Fruit fly (Drosophila melanogaster): ENCODE measurements around the gene CG1722.
A peak's percentile ranks its signal among the peaks of the same experiment; 100 is the strongest.

Gene CG1722

dm6 chrX:21241796-21242208, 9.1 kb downstream of the CG1722 start (continued):
- TF ChIP-seq ERR (GFP tag; optimal IDR thresholded peaks at IDR 0.05): peak; percentile 24
- TF ChIP-seq Side (GFP tag; optimal IDR thresholded peaks at IDR 0.05): no peak
- no peak for TF ChIP-seq gce (GFP tag; IDR thresholded peaks at IDR 0.05)
- peak; percentile 58 for TF ChIP-seq CG10209 (GFP tag; optimal IDR thresholded peaks at IDR 0.05)
- TF ChIP-seq dan (GFP tag; IDR thresholded peaks at IDR 0.05): no peak
- TF ChIP-seq org-1 (GFP tag; optimal IDR thresholded peaks at IDR 0.05): peak; percentile 67
- no peak for TF ChIP-seq cas (GFP tag; IDR thresholded peaks at IDR 0.05)
- TF ChIP-seq ems (GFP tag; optimal IDR thresholded peaks at IDR 0.05): no peak
- peak; percentile 47 for TF ChIP-seq jumu (GFP tag; optimal IDR thresholded peaks at IDR 0.05)
- peak; percentile 19 to 38 for TF ChIP-seq Hr51 (GFP tag; optimal IDR thresholded peaks at IDR 0.05)
- no peak for TF ChIP-seq MESR4 (GFP tag; optimal IDR thresholded peaks at IDR 0.05)
- no peak for TF ChIP-seq pfk (GFP tag; optimal IDR thresholded peaks at IDR 0.05)
- no peak for TF ChIP-seq CG6654 (GFP tag; optimal IDR thresholded peaks at IDR 0.05)
- TF ChIP-seq CG6272 (GFP tag; IDR thresholded peaks at IDR 0.05): no peak
- TF ChIP-seq CG11456 (GFP tag; IDR thresholded peaks at IDR 0.05): no peak
- no peak for TF ChIP-seq ranshi (GFP tag; IDR thresholded peaks at IDR 0.05)
- no peak for TF ChIP-seq lbe (GFP tag; optimal IDR thresholded peaks at IDR 0.05)
- TF ChIP-seq CG1233 (GFP tag; optimal IDR thresholded peaks at IDR 0.05): peak; percentile 32
- TF ChIP-seq Ptx1 (GFP tag; IDR thresholded peaks at IDR 0.05): no peak; the same call in 1 of the 2 replicates
- no peak for TF ChIP-seq CG8089 (GFP tag; optimal IDR thresholded peaks at IDR 0.05)
- TF ChIP-seq CG31388 (GFP tag; optimal IDR thresholded peaks at IDR 0.05): no peak
- peak; percentile 66 for TF ChIP-seq dmrt11E (tag; optimal IDR thresholded peaks at IDR 0.05)
- no peak for TF ChIP-seq Trl (optimal IDR thresholded peaks at IDR 0.05)
- peak; percentile 17 for TF ChIP-seq Trl (GFP tag; optimal IDR thresholded peaks at IDR 0.05)
- TF ChIP-seq CG16815 (GFP tag; optimal IDR thresholded peaks at IDR 0.05): no peak
- TF ChIP-seq pum (GFP tag; optimal IDR thresholded peaks at IDR 0.05): no peak
- TF ChIP-seq knrl (GFP tag; IDR thresholded peaks at IDR 0.05; ENCODE audit: partially characterized antibody): no peak
- TF ChIP-seq CG9727 (GFP tag; optimal IDR thresholded peaks at IDR 0.05): peak; percentile 52
- no peak for TF ChIP-seq Poxn (GFP tag; IDR thresholded peaks at IDR 0.05)
- TF ChIP-seq al (GFP tag; IDR thresholded peaks at IDR 0.05): no peak
- TF ChIP-seq fd3F (GFP tag; optimal IDR thresholded peaks at IDR 0.05): no peak
- no peak for TF ChIP-seq p53 (GFP tag; optimal IDR thresholded peaks at IDR 0.05)
- TF ChIP-seq pho (GFP tag; optimal IDR thresholded peaks at IDR 0.05): peak; percentile 43
- no peak for TF ChIP-seq Nf-YC (tag; optimal IDR thresholded peaks at IDR 0.05)
- no peak for TF ChIP-seq Dp (GFP tag; optimal IDR thresholded peaks at IDR 0.05)
- peak; percentile 60 for TF ChIP-seq MTF-1 (GFP tag; optimal IDR thresholded peaks at IDR 0.05; ENCODE audit: borderline replicate concordance)
- TF ChIP-seq CG14710 (tag; optimal IDR thresholded peaks at IDR 0.05): peak; percentile 17
- no peak for TF ChIP-seq Usf (GFP tag; optimal IDR thresholded peaks at IDR 0.05)
- no peak for TF ChIP-seq CG33213 (GFP tag; optimal IDR thresholded peaks at IDR 0.05)
- no peak for TF ChIP-seq eyg (GFP tag; optimal IDR thresholded peaks at IDR 0.05)
- TF ChIP-seq CG3065 (GFP tag; optimal IDR thresholded peaks at IDR 0.05): no peak
- peak; percentile 16 for TF ChIP-seq CG15514 (GFP tag; optimal IDR thresholded peaks at IDR 0.05)
- TF ChIP-seq Deaf1 (tag; optimal IDR thresholded peaks at IDR 0.05): no peak
- TF ChIP-seq scrt (GFP tag; optimal IDR thresholded peaks at IDR 0.05): no peak
- TF ChIP-seq Nf-YB (GFP tag; optimal IDR thresholded peaks at IDR 0.05): peak; percentile 9
- TF ChIP-seq CG7786 (GFP tag; optimal IDR thresholded peaks at IDR 0.05): peak; percentile 11
- TF ChIP-seq CG12659 (GFP tag; optimal IDR thresholded peaks at IDR 0.05): peak; percentile 50
- peak; percentile 70 for TF ChIP-seq CG15601 (tag; optimal IDR thresholded peaks at IDR 0.05)
- TF ChIP-seq CG11696 (GFP tag; IDR thresholded peaks at IDR 0.05): peak; percentile 59
- peak; percentile 14 for TF ChIP-seq CG13775 (GFP tag; optimal IDR thresholded peaks at IDR 0.05)
- TF ChIP-seq fd64A (GFP tag; optimal IDR thresholded peaks at IDR 0.05): peak; percentile 62
- peak; percentile 71 for TF ChIP-seq CG33557 (GFP tag; optimal IDR thresholded peaks at IDR 0.05)

All from whole organism, embryonic.